Fruit fly (Drosophila melanogaster): ENCODE measurements around the gene ImpE2.

The ImpE2 gene

DNA sequence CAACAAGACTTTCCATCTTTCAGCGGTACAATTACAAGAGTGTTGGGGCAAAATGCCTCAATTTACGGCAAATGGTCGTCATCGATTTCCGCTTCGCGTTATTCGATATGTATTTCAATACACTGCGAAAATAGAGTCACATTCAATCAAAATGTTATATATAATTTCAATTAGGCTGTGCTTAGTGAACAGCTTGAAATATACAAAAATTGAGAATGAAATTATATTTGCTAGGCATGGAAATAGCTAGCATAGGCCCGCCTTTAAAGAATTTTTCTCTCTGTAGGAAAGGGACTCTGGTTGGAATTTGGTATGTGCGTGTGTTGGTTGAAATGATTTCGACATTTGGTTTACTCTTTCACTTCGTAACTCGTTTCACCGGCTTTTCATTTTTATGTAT lies 32.9 kb downstream of the ImpE2 start (continued):
- TF ChIP-seq CG17361 (GFP tag; IDR thresholded peaks at IDR 0.05) (no peak), GATAe (GFP tag; conservative IDR thresholded peaks at IDR 0.05) (no peak), Tbp (GFP tag; optimal IDR thresholded peaks at IDR 0.05) (no peak), CG15011 (GFP tag; optimal IDR thresholded peaks at IDR 0.05) (no peak), CG30403 (GFP tag; optimal IDR thresholded peaks at IDR 0.05) (peak; percentile 3), grau (tag; optimal IDR thresholded peaks at IDR 0.05) (peak; percentile 5), Ptx1 (GFP tag; IDR thresholded peaks at IDR 0.05) (peak; percentile 40), Opbp (GFP tag; IDR thresholded peaks at IDR 0.05; ENCODE audit: partially characterized antibody) (no peak), lmd (GFP tag; IDR thresholded peaks at IDR 0.05) (0 out of 2 replicates have a peak, but pooled peaks have one; percentile 26), dm (GFP tag; optimal IDR thresholded peaks at IDR 0.05) (no peak), dmrt99B (tag; optimal IDR thresholded peaks at IDR 0.05) (peak; percentile 9), HLH4C (GFP tag; IDR thresholded peaks at IDR 0.05; ENCODE audit: partially characterized antibody) (no peak), tx (GFP tag; optimal IDR thresholded peaks at IDR 0.05) (no peak), CG9876 (GFP tag; optimal IDR thresholded peaks at IDR 0.05) (no peak), gt (GFP tag; IDR thresholded peaks at IDR 0.05) (no peak), H15 (GFP tag; IDR thresholded peaks at IDR 0.05) (no peak), zf30C (GFP tag; optimal IDR thresholded peaks at IDR 0.05) (no peak), Taf1 (GFP tag; IDR thresholded peaks at IDR 0.05) (no peak), ash1 (GFP tag; optimal IDR thresholded peaks at IDR 0.05) (no peak), CG2202 (tag; optimal IDR thresholded peaks at IDR 0.05) (no peak), psq (GFP tag; optimal IDR thresholded peaks at IDR 0.05) (no peak), chn (GFP tag; optimal IDR thresholded peaks at IDR 0.05) (no peak), Dbx (GFP tag; IDR thresholded peaks at IDR 0.05) (no peak; the same call in 2 of the 3 replicates), CG18262 (tag; optimal IDR thresholded peaks at IDR 0.05) (no peak), CG1602 (GFP tag; optimal IDR thresholded peaks at IDR 0.05) (no peak), Hr78 (GFP tag; optimal IDR thresholded peaks at IDR 0.05) (no peak), CG14710 (tag; optimal IDR thresholded peaks at IDR 0.05) (no peak), CG10147 (GFP tag; optimal IDR thresholded peaks at IDR 0.05) (no peak), CG10543 (GFP tag; optimal IDR thresholded peaks at IDR 0.05) (no peak), CG4707 (GFP tag; optimal IDR thresholded peaks at IDR 0.05) (no peak), unpg (GFP tag; optimal IDR thresholded peaks at IDR 0.05) (no peak), CG11560 (tag; IDR thresholded peaks at IDR 0.05) (no peak), lab (GFP tag; optimal IDR thresholded peaks at IDR 0.05) (peak; percentile 49), CG14860 (GFP tag; IDR thresholded peaks at IDR 0.05; ENCODE audit: partially characterized antibody) (no peak), CG18011 (GFP tag; optimal IDR thresholded peaks at IDR 0.05) (no peak), Hr3 (GFP tag; optimal IDR thresholded peaks at IDR 0.05) (no peak), Six4 (GFP tag; optimal IDR thresholded peaks at IDR 0.05) (no peak), CG10462 (GFP tag; optimal IDR thresholded peaks at IDR 0.05) (no peak), CG4424 (GFP tag; optimal IDR thresholded peaks at IDR 0.05) (no peak), NC2α (GFP tag; optimal IDR thresholded peaks at IDR 0.05) (no peak), CG6854 (GFP tag; optimal IDR thresholded peaks at IDR 0.05) (no peak), CG10321 (GFP tag; IDR thresholded peaks at IDR 0.05) (no peak), Sox102F (GFP tag; optimal IDR thresholded peaks at IDR 0.05) (peak; percentile 19), CG10366 (GFP tag; IDR thresholded peaks at IDR 0.05) (peak; percentile 10; the same call in 1 of the 2 replicates), luna (GFP tag; optimal IDR thresholded peaks at IDR 0.05) (no peak), CG18619 (GFP tag; optimal IDR thresholded peaks at IDR 0.05) (no peak), chm (GFP tag; IDR thresholded peaks at IDR 0.05) (no peak), Sry-δ (GFP tag; optimal IDR thresholded peaks at IDR 0.05) (no peak), al (GFP tag; IDR thresholded peaks at IDR 0.05) (no peak), bowl (GFP tag; IDR thresholded peaks at IDR 0.05) (no peak), mld (GFP tag; IDR thresholded peaks at IDR 0.05; ENCODE audit: partially characterized antibody) (no peak), CG11398 (GFP tag; optimal IDR thresholded peaks at IDR 0.05) (no peak)

Data from whole organism, embryonic.